Worm (Caenorhabditis elegans) whole organism, L3 larva: Measurements from ENCODE around the gene tig-2.

Source experiments
- R02D3.7 ChIP-seq: fragments of 150-350 bp; optimal IDR thresholded peaks from 2 replicates; lab custom pipeline; 2014; ENCODE audit warnings: missing biosample characterization, missing genetic modification characterization
- ZK546.5 ChIP-seq: sonication (generic microtip); optimal IDR thresholded peaks from 2 replicates; lab custom pipeline; 2017; ENCODE audit warnings: missing biosample characterization, missing genetic modification characterization
- aly-2 ChIP-seq: fragments of 150-350 bp; optimal IDR thresholded peaks from 2 replicates; lab custom pipeline; 2014; ENCODE audit warnings: missing biosample characterization, missing genetic modification characterization
- elt-2 ChIP-seq: sonication (generic microtip); optimal IDR thresholded peaks from 2 replicates; lab custom pipeline; 2016; ENCODE audit warnings: missing genetic modification reagents, mild to moderate bottlenecking, missing genetic modification characterization, missing compliant biosample characterization
- fkh-10 ChIP-seq: sonication (generic microtip); optimal IDR thresholded peaks from 2 replicates; lab custom pipeline; 2017; ENCODE audit warnings: missing biosample characterization, missing genetic modification reagents, missing genetic modification characterization
- fkh-2 ChIP-seq: fragments of 150-350 bp; optimal IDR thresholded peaks from 2 replicates; lab custom pipeline; 2014; ENCODE audit warnings: missing biosample characterization, missing genetic modification reagents, missing genetic modification characterization
- fos-1 ChIP-seq: fragments of 150-350 bp; optimal IDR thresholded peaks from 2 replicates; lab custom pipeline; 2014; ENCODE audit warnings: missing biosample characterization, missing genetic modification characterization
- nhr-23 ChIP-seq: fragments of 150-350 bp; optimal IDR thresholded peaks from 2 replicates; lab custom pipeline; 2014; ENCODE audit warnings: missing biosample characterization, missing genetic modification reagents, missing genetic modification characterization
- nhr-237 ChIP-seq: fragments of 150-350 bp; optimal IDR thresholded peaks from 2 replicates; lab custom pipeline; 2014; ENCODE audit warnings: missing biosample characterization, missing genetic modification characterization
- nhr-76 ChIP-seq: fragments of 150-350 bp; sonication (generic microtip); optimal IDR thresholded peaks from 5 replicates; lab custom pipeline; 2014; ENCODE audit warnings: missing biosample characterization, missing genetic modification characterization
- pha-4 ChIP-seq: fragments of 150-350 bp; optimal IDR thresholded peaks from 2 replicates; lab custom pipeline; 2014; ENCODE audit warnings: missing biosample characterization, missing genetic modification reagents, missing genetic modification characterization
- snpc-4 ChIP-seq: fragments of 150-350 bp; optimal IDR thresholded peaks from 2 replicates; lab custom pipeline; 2014; ENCODE audit warnings: missing biosample characterization, missing genetic modification characterization
- zag-1 ChIP-seq: fragments of 150-350 bp; optimal IDR thresholded peaks from 2 replicates; lab custom pipeline; 2014; ENCODE audit warnings: missing biosample characterization, missing genetic modification characterization
- ztf-11 ChIP-seq: fragments of 150-350 bp; optimal IDR thresholded peaks from 2 replicates; lab custom pipeline; 2014; ENCODE audit warnings: missing biosample characterization, missing genetic modification characterization

ce11 chrV:4693282-4693588, 36.7 kb downstream of the tig-2 start:
- no peak for TF ChIP-seq pha-4 (tag; lab: Kevin White, UChicago)
- no peak for TF ChIP-seq fkh-10 (GFP tag; lab: Kevin White, UChicago)
- no peak for TF ChIP-seq fkh-2 (tag; lab: Kevin White, UChicago)
- TF ChIP-seq fos-1 (tag; lab: Kevin White, UChicago) = no peak
- TF ChIP-seq R02D3.7 (tag; lab: Kevin White, UChicago) = no peak
- TF ChIP-seq nhr-76 = no peak
- no peak for TF ChIP-seq nhr-237 (tag; lab: Kevin White, UChicago)
- TF ChIP-seq aly-2 (tag; lab: Kevin White, UChicago) = no peak
- no peak for TF ChIP-seq nhr-23 (tag; lab: Kevin White, UChicago)
- no peak for TF ChIP-seq elt-2 (tag; lab: Kevin White, UChicago)
- TF ChIP-seq ztf-11 (tag; lab: Kevin White, UChicago) = no peak
- no peak for TF ChIP-seq snpc-4
- TF ChIP-seq zag-1 = no peak
- TF ChIP-seq ZK546.5 (tag; lab: Kevin White, UChicago) = no peak
